Worm (Caenorhabditis elegans) whole organism, L2 larva: ENCODE data around the gene oct-2.

ENCODE experiments used
- aly-2 ChIP-seq: fragments of 150-350 bp; optimal IDR thresholded peaks from 2 replicates; lab custom pipeline; 2014; ENCODE audit warnings: missing biosample characterization, missing genetic modification characterization
- blmp-1 ChIP-seq: sonication (generic microtip); optimal IDR thresholded peaks from 2 replicates; lab custom pipeline; 2017; ENCODE audit warnings: missing genetic modification characterization, mild to moderate bottlenecking, missing compliant biosample characterization, antibody characterized with exemption, moderate library complexity; ENCODE audit not compliant: insufficient read depth
- ceh-82 ChIP-seq: fragments of 150-350 bp; optimal IDR thresholded peaks from 2 replicates; lab custom pipeline; 2014; ENCODE audit warnings: missing biosample characterization, missing genetic modification characterization
- egl-27 ChIP-seq: sonication (generic microtip); optimal IDR thresholded peaks from 3 replicates; lab custom pipeline; 2017; ENCODE audit warnings: missing biosample characterization, missing genetic modification reagents, missing genetic modification characterization
- fos-1 ChIP-seq: fragments of 150-350 bp; optimal IDR thresholded peaks from 2 replicates; lab custom pipeline; 2014; ENCODE audit warnings: missing biosample characterization, missing genetic modification characterization
- lin-13 ChIP-seq: fragments of 150-350 bp; optimal IDR thresholded peaks from 2 replicates; lab custom pipeline; 2014; ENCODE audit warnings: missing biosample characterization, missing genetic modification reagents, missing genetic modification characterization
- nhr-11 ChIP-seq: fragments of 150-350 bp; optimal IDR thresholded peaks from 2 replicates; lab custom pipeline; 2014; ENCODE audit warnings: missing biosample characterization, missing genetic modification characterization
- nhr-25 ChIP-seq: fragments of 150-350 bp; sonication (generic microtip); optimal IDR thresholded peaks from 3 replicates; lab custom pipeline; 2014; ENCODE audit warnings: missing biosample characterization, missing genetic modification characterization
- unc-39 ChIP-seq: fragments of 150-350 bp; optimal IDR thresholded peaks from 2 replicates; lab custom pipeline; 2014; ENCODE audit warnings: missing biosample characterization, missing genetic modification characterization
- unc-62 ChIP-seq: fragments of 150-350 bp; optimal IDR thresholded peaks from 2 replicates; lab custom pipeline; 2014; ENCODE audit warnings: missing biosample characterization, missing genetic modification reagents, missing genetic modification characterization

DNA sequence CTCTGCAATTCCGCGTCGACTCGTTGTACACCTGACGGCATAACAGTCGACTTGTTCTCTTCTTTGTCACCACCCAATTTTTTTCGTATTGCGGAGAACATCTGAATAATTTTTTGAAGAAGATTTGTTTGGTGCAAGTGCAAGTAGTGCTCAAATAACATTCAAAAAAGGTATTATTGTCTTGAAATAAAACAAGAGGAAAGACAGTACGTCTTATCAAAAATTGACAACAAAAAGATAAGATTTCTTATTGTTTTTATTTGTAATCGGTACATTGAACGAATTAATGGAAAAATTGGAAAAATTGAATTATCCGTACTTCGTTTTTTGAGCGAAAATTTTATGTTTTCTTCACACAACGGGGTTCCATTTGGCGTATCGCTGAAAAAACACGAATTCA lies 40.5 kb upstream of the oct-2 start, which contains the start of gene F08G12.1:
- TF ChIP-seq blmp-1, result no peak
- no peak for TF ChIP-seq nhr-11 (tag; lab: Kevin White, UChicago)
- TF ChIP-seq lin-13 (GFP tag; lab: Kevin White, UChicago), result no peak
- TF ChIP-seq ceh-82 (tag; lab: Kevin White, UChicago), result no peak
- TF ChIP-seq unc-39, result no peak
- TF ChIP-seq aly-2 (tag; lab: Kevin White, UChicago), result no peak
- no peak for TF ChIP-seq unc-62 (GFP tag; lab: Kevin White, UChicago)
- no peak for TF ChIP-seq fos-1 (tag; lab: Kevin White, UChicago)
- no peak for TF ChIP-seq nhr-25 (tag; lab: Kevin White, UChicago)
- TF ChIP-seq egl-27 (tag; lab: Kevin White, UChicago), result no peak
